Worm (Caenorhabditis elegans) whole organism, L1 larva: ENCODE data around the gene K01A2.10.
A peak's percentile ranks its signal among the peaks of the same experiment; 100 is the strongest.

Experiments used
- C04F5.9 ChIP-seq: sonication (generic microtip); optimal IDR thresholded peaks from 2 replicates; lab custom pipeline; 2016; ENCODE audit warnings: missing genetic modification characterization, missing compliant biosample characterization
- C34B4.2 ChIP-seq: sonication (generic microtip); optimal IDR thresholded peaks from 2 replicates; lab custom pipeline; 2017; ENCODE audit warnings: mild to moderate bottlenecking, missing genetic modification characterization, missing compliant biosample characterization
- F16B12.6 ChIP-seq: fragments of 150-350 bp; optimal IDR thresholded peaks from 2 replicates; lab custom pipeline; 2014; ENCODE audit warnings: missing biosample characterization, missing genetic modification characterization
- Y116A8C.19 ChIP-seq: sonication (generic microtip); optimal IDR thresholded peaks from 2 replicates; lab custom pipeline; 2016; ENCODE audit warnings: missing compliant biosample characterization, missing genetic modification characterization, borderline replicate concordance
- aha-1 ChIP-seq: fragments of 150-350 bp; optimal IDR thresholded peaks from 2 replicates; lab custom pipeline; 2014; ENCODE audit warnings: missing biosample characterization, missing genetic modification characterization
- alr-1 ChIP-seq: fragments of 200-800 bp; sonication (Bioruptor generic); optimal IDR thresholded peaks from 2 replicates; lab custom pipeline; 2018; ENCODE audit warnings: borderline replicate concordance, mild to moderate bottlenecking, missing genetic modification characterization, missing compliant biosample characterization
- ama-1 ChIP-seq: fragments of 150-350 bp; optimal IDR thresholded peaks from 2 replicates; lab custom pipeline; 2014
- blmp-1 ChIP-seq: fragments of 150-350 bp; optimal IDR thresholded peaks from 2 replicates; lab custom pipeline; 2014; ENCODE audit warnings: missing biosample characterization, missing genetic modification characterization
- ceh-63 ChIP-seq: fragments of 200-800 bp; sonication (Bioruptor generic); optimal IDR thresholded peaks from 2 replicates; lab custom pipeline; 2018; ENCODE audit warnings: mild to moderate bottlenecking, missing genetic modification characterization, missing compliant biosample characterization
- ceh-8 ChIP-seq: fragments of 200-800 bp; sonication (Bioruptor generic); optimal IDR thresholded peaks from 2 replicates; lab custom pipeline; 2018; ENCODE audit warnings: mild to moderate bottlenecking, missing genetic modification characterization, moderate library complexity, missing compliant biosample characterization
- ceh-82 ChIP-seq, 3 experiments: fragments of 150-350 bp in 1 of 3; sonication (generic microtip) in 2 of 3; optimal IDR thresholded peaks; 2 replicates each; lab custom pipeline; 2014 to 2017; ENCODE audit warnings: missing biosample characterization in 3 of 3, missing genetic modification characterization in 3 of 3
- ceh-88 ChIP-seq: fragments of 200-800 bp; sonication (Bioruptor generic); IDR thresholded peaks from 2 replicates; pipeline ENCODE4 v1.3.6; 2022; ENCODE audit warnings: missing genetic modification characterization, missing compliant biosample characterization
- ceh-90 ChIP-seq: sonication (generic microtip); optimal IDR thresholded peaks from 2 replicates; lab custom pipeline; 2016; ENCODE audit warnings: missing genetic modification characterization, missing compliant biosample characterization
- ces-1 ChIP-seq: fragments of 150-350 bp; optimal IDR thresholded peaks from 2 replicates; lab custom pipeline; 2014; ENCODE audit warnings: missing biosample characterization, missing genetic modification reagents, missing genetic modification characterization
- dpl-1 ChIP-seq, 3 experiments: fragments of 150-350 bp in 2 of 3; sonication (generic microtip) in 1 of 3; optimal IDR thresholded peaks; 2 replicates each; lab custom pipeline; 2014 to 2017; ENCODE audit warnings: missing biosample characterization in 3 of 3, missing genetic modification characterization in 3 of 3, missing genetic modification reagents in 3 of 3
- dsc-1 ChIP-seq: sonication (generic microtip); optimal IDR thresholded peaks from 2 replicates; lab custom pipeline; 2016; ENCODE audit warnings: mild to moderate bottlenecking, missing genetic modification characterization, missing compliant biosample characterization
- efl-1 ChIP-seq, 4 experiments: fragments of 150-350 bp; optimal IDR thresholded peaks in 3 of 4; peaks in 1 of 4; 1 replicate in 1 of 4; 2 replicates in 3 of 4; lab custom pipeline; 2014; ENCODE audit warnings: missing biosample characterization in 2 of 4, missing genetic modification characterization in 2 of 4, missing genetic modification reagents in 2 of 4
- egl-13 ChIP-seq: sonication (generic microtip); optimal IDR thresholded peaks from 2 replicates; lab custom pipeline; 2016; ENCODE audit warnings: missing genotype, missing genetic modification reagents, missing genetic modification characterization, missing compliant biosample characterization
- fkh-4 ChIP-seq: sonication (generic microtip); optimal IDR thresholded peaks from 2 replicates; lab custom pipeline; 2016; ENCODE audit warnings: missing compliant biosample characterization, missing genetic modification characterization, borderline replicate concordance
- isw-1 ChIP-seq: fragments of 200-800 bp; sonication (Bioruptor generic); IDR thresholded peaks from 2 replicates; pipeline ENCODE4 v1.3.6; 2022; ENCODE audit warnings: missing genetic modification characterization, missing compliant biosample characterization
- lin-14 ChIP-seq: fragments of 200-800 bp; sonication (Bioruptor generic); optimal IDR thresholded peaks from 2 replicates; lab custom pipeline; 2018; ENCODE audit warnings: mild to moderate bottlenecking, missing genetic modification characterization, moderate library complexity, missing compliant biosample characterization
- lin-15B ChIP-seq: fragments of 150-350 bp; sonication (generic microtip); optimal IDR thresholded peaks from 3 replicates; lab custom pipeline; 2014; ENCODE audit warnings: missing biosample characterization, missing genetic modification characterization
- lin-35 ChIP-seq, 2 experiments: fragments of 150-350 bp; optimal IDR thresholded peaks; 2 replicates each; lab custom pipeline; 2014; ENCODE audit warnings: missing biosample characterization in 2 of 2, missing genetic modification characterization in 2 of 2, missing genetic modification reagents in 2 of 2
- lin-39 ChIP-seq: fragments of 150-350 bp; optimal IDR thresholded peaks from 2 replicates; lab custom pipeline; 2014; ENCODE audit warnings: missing biosample characterization, missing genetic modification reagents, missing genetic modification characterization
- lir-3 ChIP-seq: sonication (generic microtip); optimal IDR thresholded peaks from 2 replicates; lab custom pipeline; 2016; ENCODE audit warnings: mild to moderate bottlenecking, missing genetic modification characterization, moderate library complexity, missing compliant biosample characterization; ENCODE audit not compliant: poor library complexity
- lsy-2 ChIP-seq, 2 experiments: fragments of 150-350 bp; optimal IDR thresholded peaks; 2 replicates each; lab custom pipeline; 2014; ENCODE audit warnings: missing biosample characterization in 2 of 2, missing genetic modification characterization in 2 of 2
- mab-9 ChIP-seq: fragments of 200-800 bp; sonication (Bioruptor generic); IDR thresholded peaks from 2 replicates; pipeline ENCODE4 v1.3.6; 2022; ENCODE audit warnings: missing genetic modification reagents, missing genetic modification characterization, missing compliant biosample characterization
- mdl-1 ChIP-seq, 2 experiments: fragments of 150-350 bp; optimal IDR thresholded peaks; 2 replicates each; lab custom pipeline; 2014 to 2017; ENCODE audit warnings: missing biosample characterization in 2 of 2, missing genetic modification characterization in 2 of 2, inconsistent platforms in 1 of 2
- mep-1 ChIP-seq: fragments of 150-350 bp; optimal IDR thresholded peaks from 2 replicates; lab custom pipeline; 2014; ENCODE audit warnings: missing biosample characterization, missing genetic modification characterization
- nhr-19 ChIP-seq: fragments of 200-800 bp; sonication (Bioruptor generic); conservative IDR thresholded peaks from 2 replicates; pipeline ENCODE4 v1.3.6; 2022; ENCODE audit warnings: missing genetic modification characterization, missing compliant biosample characterization
- nhr-20 ChIP-seq: sonication (generic microtip); optimal IDR thresholded peaks from 2 replicates; lab custom pipeline; 2016; ENCODE audit warnings: mild to moderate bottlenecking, missing genetic modification characterization, missing compliant biosample characterization
- nhr-237 ChIP-seq: fragments of 150-350 bp; optimal IDR thresholded peaks from 2 replicates; lab custom pipeline; 2014; ENCODE audit warnings: missing biosample characterization, missing genetic modification characterization
- nhr-47 ChIP-seq: sonication (generic microtip); optimal IDR thresholded peaks from 2 replicates; lab custom pipeline; 2016; ENCODE audit warnings: mild to moderate bottlenecking, missing genetic modification characterization, moderate library complexity, missing compliant biosample characterization
- nhr-71 ChIP-seq: sonication (generic microtip); optimal IDR thresholded peaks from 2 replicates; lab custom pipeline; 2016; ENCODE audit warnings: mild to moderate bottlenecking, missing genetic modification characterization, moderate library complexity, missing compliant biosample characterization
- nhr-85 ChIP-seq: sonication (generic microtip); peaks from one replicate; lab custom pipeline; 2016; ENCODE audit warnings: missing genetic modification characterization, inconsistent platforms, missing compliant biosample characterization
- pag-3 ChIP-seq: sonication (generic microtip); optimal IDR thresholded peaks from 2 replicates; lab custom pipeline; 2017; ENCODE audit warnings: missing genetic modification characterization, mild to moderate bottlenecking, missing compliant biosample characterization, antibody characterized with exemption, borderline replicate concordance; ENCODE audit not compliant: insufficient read depth
- skn-1 ChIP-seq: fragments of 150-350 bp; optimal IDR thresholded peaks from 2 replicates; lab custom pipeline; 2014; ENCODE audit warnings: missing biosample characterization, missing genetic modification characterization
- snpc-4 ChIP-seq: fragments of 150-350 bp; optimal IDR thresholded peaks from 2 replicates; lab custom pipeline; 2014; ENCODE audit warnings: missing biosample characterization, missing genetic modification characterization
- snu-23 ChIP-seq: sonication (generic microtip); optimal IDR thresholded peaks from 2 replicates; lab custom pipeline; 2016; ENCODE audit warnings: missing genetic modification characterization, missing compliant biosample characterization
- swsn-7 ChIP-seq: sonication (generic microtip); optimal IDR thresholded peaks from 2 replicates; lab custom pipeline; 2016; ENCODE audit warnings: missing genetic modification characterization, missing compliant biosample characterization
- tbx-2 ChIP-seq: sonication (generic microtip); optimal IDR thresholded peaks from 2 replicates; lab custom pipeline; 2016; ENCODE audit warnings: missing genetic modification characterization, missing compliant biosample characterization
- unc-130 ChIP-seq: fragments of 150-350 bp; optimal IDR thresholded peaks from 2 replicates; lab custom pipeline; 2017; ENCODE audit warnings: missing biosample characterization, missing genetic modification characterization, inconsistent platforms
- unc-86 ChIP-seq: sonication (generic microtip); optimal IDR thresholded peaks from 2 replicates; lab custom pipeline; 2016; ENCODE audit warnings: missing genetic modification characterization, missing compliant biosample characterization
- unc-98 ChIP-seq: fragments of 200-800 bp; sonication (Bioruptor generic); IDR thresholded peaks from 2 replicates; pipeline ENCODE4 v1.3.6; 2022; ENCODE audit warnings: missing genetic modification characterization, missing compliant biosample characterization
- xbp-1 ChIP-seq: sonication (generic microtip); optimal IDR thresholded peaks from 2 replicates; lab custom pipeline; 2016; ENCODE audit warnings: missing genetic modification characterization, missing compliant biosample characterization
- ztf-11 ChIP-seq, 2 experiments: sonication (generic microtip); optimal IDR thresholded peaks; 2 replicates each; lab custom pipeline; 2016 to 2017; ENCODE audit warnings: missing genetic modification characterization in 2 of 2, missing biosample characterization in 1 of 2, missing compliant biosample characterization in 1 of 2

Gene K01A2.10

DNA sequence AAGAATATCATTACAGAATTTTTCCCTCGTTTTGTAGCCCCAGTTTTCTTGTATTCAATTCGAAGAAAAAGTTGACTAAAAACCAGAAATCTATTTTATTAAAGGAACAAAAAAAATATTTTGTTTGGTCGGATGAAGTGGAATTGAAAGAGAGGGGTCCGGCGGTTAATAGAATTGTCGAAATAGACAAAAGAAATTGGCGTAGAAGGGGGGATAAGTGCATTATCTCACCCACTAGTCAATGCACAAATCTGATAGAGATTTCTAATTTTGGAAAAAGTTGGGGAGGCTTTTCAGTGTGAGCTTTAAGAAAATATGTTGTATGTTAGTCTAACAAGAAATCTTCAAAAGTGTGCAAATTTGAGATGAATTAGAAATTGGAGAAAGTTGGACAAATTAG is 31.6 kb upstream of the K01A2.10 start:
- TF ChIP-seq lin-14 (GFP tag; lab: Kevin White, UChicago): peak; percentile 65
- TF ChIP-seq fkh-4 (tag; lab: Kevin White, UChicago): no peak
- peak; percentile 21 for TF ChIP-seq tbx-2
- no peak for TF ChIP-seq mab-9 (GFP tag; lab: Robert Waterston, UW)
- peak; percentile 5 for TF ChIP-seq nhr-71
- no peak for TF ChIP-seq Y116A8C.19
- no peak for TF ChIP-seq snu-23 (GFP tag; lab: Kevin White, UChicago)
- peak in 1 of 2 experiments; percentile 16 for TF ChIP-seq ztf-11 (tag; optimal IDR thresholded peaks at IDR 0.05; lab: Kevin White, UChicago)

DNA sequence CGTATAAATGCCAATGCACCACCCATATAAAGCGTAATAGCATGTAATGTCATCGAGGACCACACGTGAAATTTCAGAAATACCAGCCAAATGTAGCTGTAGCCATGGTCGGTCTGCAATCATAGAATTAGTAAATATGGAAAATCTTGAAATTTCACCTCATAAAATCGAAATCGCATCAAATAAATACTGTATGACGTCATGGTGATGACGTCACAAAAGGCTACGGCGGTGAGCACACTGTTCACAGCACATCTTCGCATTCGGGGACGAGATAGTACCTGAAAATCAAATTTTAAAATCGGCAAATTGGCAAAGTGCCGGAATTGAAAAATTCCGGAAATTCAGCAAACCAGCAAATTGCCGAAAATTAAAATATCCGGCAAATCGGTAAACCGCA is 26.9 kb upstream of the K01A2.10 start:
- TF ChIP-seq tbx-2 (no peak), swsn-7 (tag; lab: Kevin White, UChicago) (no peak), ceh-90 (no peak), C34B4.2 (tag; lab: Kevin White, UChicago) (no peak), lin-39 (tag; lab: Kevin White, UChicago) (no peak), ama-1 (no peak), ceh-63 (no peak)

DNA sequence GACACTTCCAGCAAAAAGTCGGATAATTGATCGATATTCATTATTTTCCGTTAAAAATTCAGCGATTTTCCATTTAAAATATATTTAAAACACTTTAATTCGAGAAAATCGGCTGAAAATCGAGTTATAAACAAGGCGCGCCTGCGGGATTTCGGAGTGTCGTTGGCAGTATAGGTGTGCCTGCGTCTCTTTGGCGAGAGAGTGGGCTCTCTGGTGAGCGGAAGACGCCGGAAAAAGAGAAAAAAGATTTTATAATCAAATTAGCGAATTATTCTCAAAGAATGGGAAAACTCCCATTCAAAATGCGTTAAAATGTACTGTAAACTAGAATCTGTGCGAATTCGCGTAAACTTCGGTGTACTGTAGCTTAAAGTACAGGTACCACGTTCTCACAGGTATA is 24.8 kb upstream of the K01A2.10 start, which contains the start of gene D1069.3:
Gene D1069.3 (minus strand): TSS at position 158 of the 400 bp plus-strand sequence.
- TF ChIP-seq egl-13 (tag; lab: Kevin White, UChicago): no peak
- TF ChIP-seq xbp-1 (tag; lab: Kevin White, UChicago): peak; percentile 48
- no peak for TF ChIP-seq ztf-11 (tag; optimal IDR thresholded peaks at IDR 0.05; lab: Kevin White, UChicago)
- no peak for TF ChIP-seq lin-14 (GFP tag; lab: Kevin White, UChicago)
- peak; percentile 4 for TF ChIP-seq ces-1 (GFP tag; lab: Kevin White, UChicago)
- peak; percentile 47; the same call in 1 of the 2 replicates for TF ChIP-seq isw-1 (GFP tag; lab: Robert Waterston, UW)
- no peak for TF ChIP-seq snpc-4 (tag; lab: Kevin White, UChicago)
- TF ChIP-seq aha-1: no peak
- TF ChIP-seq dsc-1: peak; percentile 21
- TF ChIP-seq lsy-2 (tag; optimal IDR thresholded peaks at IDR 0.05; lab: Kevin White, UChicago): peak; percentile 55 to 58
- TF ChIP-seq unc-130 (tag; lab: Kevin White, UChicago): peak; percentile 24
- peak; percentile 67 for TF ChIP-seq nhr-71
- TF ChIP-seq nhr-47: peak; percentile 74
- TF ChIP-seq nhr-85 (tag; lab: Kevin White, UChicago): peak; percentile 39
- peak; percentile 43 for TF ChIP-seq F16B12.6 (tag; lab: Kevin White, UChicago)
- peak; percentile 34 for TF ChIP-seq unc-86 (tag; lab: Kevin White, UChicago)
- TF ChIP-seq snu-23 (GFP tag; lab: Kevin White, UChicago): peak; percentile 58
- TF ChIP-seq nhr-19: 0 out of 2 replicates have a peak, but pooled peaks have one; percentile 23
- TF ChIP-seq mdl-1 (tag; optimal IDR thresholded peaks at IDR 0.05; lab: Kevin White, UChicago): no peak
- peak; percentile 66 for TF ChIP-seq swsn-7 (tag; lab: Kevin White, UChicago)
- TF ChIP-seq tbx-2: peak; percentile 46
- peak; percentile 62 to 65 for TF ChIP-seq efl-1 (optimal IDR thresholded peaks at IDR 0.05; lab: Kevin White, UChicago)
- peak; percentile 53 to 90 for TF ChIP-seq efl-1 (GFP tag; optimal IDR thresholded peaks at IDR 0.05 in 1 of 2; lab: Kevin White, UChicago)
- peak; percentile 4 for TF ChIP-seq blmp-1
- TF ChIP-seq lin-15B (tag; lab: Kevin White, UChicago): no peak
- TF ChIP-seq alr-1: no peak
- TF ChIP-seq C04F5.9 (tag; lab: Kevin White, UChicago): peak; percentile 9
- peak; percentile 51 to 52 for TF ChIP-seq lin-35 (GFP tag; optimal IDR thresholded peaks at IDR 0.05; lab: Kevin White, UChicago)
- no peak for TF ChIP-seq unc-98
- peak; percentile 31 to 52 (median 41) for TF ChIP-seq ceh-82 (tag; optimal IDR thresholded peaks at IDR 0.05; lab: Kevin White, UChicago)
- TF ChIP-seq ceh-8 (GFP tag; lab: Kevin White, UChicago): peak; percentile 90
- TF ChIP-seq mep-1 (tag; lab: Kevin White, UChicago): peak; percentile 50
- TF ChIP-seq skn-1 (tag; lab: Kevin White, UChicago): peak; percentile 39
- no peak for TF ChIP-seq lir-3 (tag; lab: Kevin White, UChicago)
- no peak for TF ChIP-seq ceh-63
- no peak for TF ChIP-seq nhr-237 (tag; lab: Kevin White, UChicago)
- TF ChIP-seq pag-3 (tag; lab: Kevin White, UChicago): no peak
- no peak for TF ChIP-seq ceh-88 (GFP tag; lab: Robert Waterston, UW)
- peak; percentile 14 to 59 (median 23) for TF ChIP-seq dpl-1 (GFP tag; optimal IDR thresholded peaks at IDR 0.05; lab: Kevin White, UChicago)
- TF ChIP-seq nhr-20: peak; percentile 11
